Worm (Caenorhabditis elegans) whole organism, L1 larva: Measurements from ENCODE around the gene gcp-2.2.
A peak's percentile ranks its signal among the peaks of the same experiment; 100 is the strongest.

Experiments
- C04F5.9 ChIP-seq: sonication (generic microtip); optimal IDR thresholded peaks from 2 replicates; lab custom pipeline; 2016; ENCODE audit warnings: missing genetic modification characterization, missing compliant biosample characterization
- C34B4.2 ChIP-seq: sonication (generic microtip); optimal IDR thresholded peaks from 2 replicates; lab custom pipeline; 2017; ENCODE audit warnings: mild to moderate bottlenecking, missing genetic modification characterization, missing compliant biosample characterization
- F16B12.6 ChIP-seq: fragments of 150-350 bp; optimal IDR thresholded peaks from 2 replicates; lab custom pipeline; 2014; ENCODE audit warnings: missing biosample characterization, missing genetic modification characterization
- Y116A8C.19 ChIP-seq: sonication (generic microtip); optimal IDR thresholded peaks from 2 replicates; lab custom pipeline; 2016; ENCODE audit warnings: missing compliant biosample characterization, missing genetic modification characterization, borderline replicate concordance
- aly-2 ChIP-seq: fragments of 150-350 bp; optimal IDR thresholded peaks from 2 replicates; lab custom pipeline; 2014; ENCODE audit warnings: missing biosample characterization, missing genetic modification characterization
- blmp-1 ChIP-seq: fragments of 150-350 bp; optimal IDR thresholded peaks from 2 replicates; lab custom pipeline; 2014; ENCODE audit warnings: missing biosample characterization, missing genetic modification characterization
- ceh-82 ChIP-seq, 3 experiments: fragments of 150-350 bp in 1 of 3; sonication (generic microtip) in 2 of 3; optimal IDR thresholded peaks; 2 replicates each; lab custom pipeline; 2014 to 2017; ENCODE audit warnings: missing biosample characterization in 3 of 3, missing genetic modification characterization in 3 of 3
- ces-1 ChIP-seq: fragments of 150-350 bp; optimal IDR thresholded peaks from 2 replicates; lab custom pipeline; 2014; ENCODE audit warnings: missing biosample characterization, missing genetic modification reagents, missing genetic modification characterization
- dsc-1 ChIP-seq: sonication (generic microtip); optimal IDR thresholded peaks from 2 replicates; lab custom pipeline; 2016; ENCODE audit warnings: mild to moderate bottlenecking, missing genetic modification characterization, missing compliant biosample characterization
- efl-1 ChIP-seq, 4 experiments: fragments of 150-350 bp; optimal IDR thresholded peaks in 3 of 4; peaks in 1 of 4; 1 replicate in 1 of 4; 2 replicates in 3 of 4; lab custom pipeline; 2014; ENCODE audit warnings: missing biosample characterization in 2 of 4, missing genetic modification characterization in 2 of 4, missing genetic modification reagents in 2 of 4
- efl-3 ChIP-seq: fragments of 200-800 bp; sonication (Bioruptor generic); optimal IDR thresholded peaks from 2 replicates; lab custom pipeline; 2018; ENCODE audit warnings: mild to moderate bottlenecking, missing genetic modification characterization, missing compliant biosample characterization
- egl-13 ChIP-seq: sonication (generic microtip); optimal IDR thresholded peaks from 2 replicates; lab custom pipeline; 2016; ENCODE audit warnings: missing genotype, missing genetic modification reagents, missing genetic modification characterization, missing compliant biosample characterization
- egl-27 ChIP-seq, 2 experiments: fragments of 150-350 bp in 1 of 2; sonication (generic microtip); optimal IDR thresholded peaks; 3 replicates each; lab custom pipeline; 2017 to 2018; ENCODE audit warnings: missing biosample characterization in 2 of 2, missing genetic modification characterization in 2 of 2, missing genetic modification reagents in 2 of 2
- elt-2 ChIP-seq: sonication (generic microtip); optimal IDR thresholded peaks from 2 replicates; lab custom pipeline; 2016; ENCODE audit warnings: missing genetic modification characterization, mild to moderate bottlenecking, inconsistent platforms, missing compliant biosample characterization, missing genetic modification reagents
- fkh-4 ChIP-seq: sonication (generic microtip); optimal IDR thresholded peaks from 2 replicates; lab custom pipeline; 2016; ENCODE audit warnings: missing compliant biosample characterization, missing genetic modification characterization, borderline replicate concordance
- fkh-8 ChIP-seq: sonication (generic microtip); optimal IDR thresholded peaks from 2 replicates; lab custom pipeline; 2016; ENCODE audit warnings: mild to moderate bottlenecking, missing genetic modification characterization, missing compliant biosample characterization
- isw-1 ChIP-seq: fragments of 200-800 bp; sonication (Bioruptor generic); IDR thresholded peaks from 2 replicates; pipeline ENCODE4 v1.3.6; 2022; ENCODE audit warnings: missing genetic modification characterization, missing compliant biosample characterization
- lin-15B ChIP-seq: fragments of 150-350 bp; sonication (generic microtip); optimal IDR thresholded peaks from 3 replicates; lab custom pipeline; 2014; ENCODE audit warnings: missing biosample characterization, missing genetic modification characterization
- lin-35 ChIP-seq, 2 experiments: fragments of 150-350 bp; optimal IDR thresholded peaks; 2 replicates each; lab custom pipeline; 2014; ENCODE audit warnings: missing biosample characterization in 2 of 2, missing genetic modification characterization in 2 of 2, missing genetic modification reagents in 2 of 2
- lir-3 ChIP-seq: sonication (generic microtip); optimal IDR thresholded peaks from 2 replicates; lab custom pipeline; 2016; ENCODE audit warnings: mild to moderate bottlenecking, missing genetic modification characterization, moderate library complexity, missing compliant biosample characterization; ENCODE audit not compliant: poor library complexity
- mab-9 ChIP-seq: fragments of 200-800 bp; sonication (Bioruptor generic); IDR thresholded peaks from 2 replicates; pipeline ENCODE4 v1.3.6; 2022; ENCODE audit warnings: missing genetic modification reagents, missing genetic modification characterization, missing compliant biosample characterization
- mdl-1 ChIP-seq, 2 experiments: fragments of 150-350 bp; optimal IDR thresholded peaks; 2 replicates each; lab custom pipeline; 2014 to 2017; ENCODE audit warnings: missing biosample characterization in 2 of 2, missing genetic modification characterization in 2 of 2, inconsistent platforms in 1 of 2
- nhr-11 ChIP-seq: fragments of 150-350 bp; optimal IDR thresholded peaks from 2 replicates; lab custom pipeline; 2014; ENCODE audit warnings: missing biosample characterization, missing genetic modification characterization
- nhr-20 ChIP-seq: sonication (generic microtip); optimal IDR thresholded peaks from 2 replicates; lab custom pipeline; 2016; ENCODE audit warnings: mild to moderate bottlenecking, missing genetic modification characterization, missing compliant biosample characterization
- nhr-237 ChIP-seq: fragments of 150-350 bp; optimal IDR thresholded peaks from 2 replicates; lab custom pipeline; 2014; ENCODE audit warnings: missing biosample characterization, missing genetic modification characterization
- nhr-71 ChIP-seq: sonication (generic microtip); optimal IDR thresholded peaks from 2 replicates; lab custom pipeline; 2016; ENCODE audit warnings: mild to moderate bottlenecking, missing genetic modification characterization, moderate library complexity, missing compliant biosample characterization
- nhr-90 ChIP-seq: sonication (generic microtip); optimal IDR thresholded peaks from 2 replicates; lab custom pipeline; 2016; ENCODE audit warnings: mild to moderate bottlenecking, missing genetic modification characterization, missing compliant biosample characterization; ENCODE audit not compliant: poor library complexity
- skn-1 ChIP-seq: fragments of 150-350 bp; optimal IDR thresholded peaks from 2 replicates; lab custom pipeline; 2014; ENCODE audit warnings: missing biosample characterization, missing genetic modification characterization
- sox-4 ChIP-seq: sonication (generic microtip); optimal IDR thresholded peaks from 2 replicates; lab custom pipeline; 2016; ENCODE audit warnings: missing genetic modification characterization, missing compliant biosample characterization
- sptf-1 ChIP-seq: fragments of 150-350 bp; optimal IDR thresholded peaks from 2 replicates; lab custom pipeline; 2014; ENCODE audit warnings: missing biosample characterization, missing genetic modification characterization
- swsn-7 ChIP-seq: sonication (generic microtip); optimal IDR thresholded peaks from 2 replicates; lab custom pipeline; 2016; ENCODE audit warnings: missing genetic modification characterization, missing compliant biosample characterization
- unc-30 ChIP-seq: sonication (generic microtip); optimal IDR thresholded peaks from 2 replicates; lab custom pipeline; 2017; ENCODE audit warnings: missing biosample characterization, missing genetic modification characterization
- xbp-1 ChIP-seq: sonication (generic microtip); optimal IDR thresholded peaks from 2 replicates; lab custom pipeline; 2016; ENCODE audit warnings: missing genetic modification characterization, missing compliant biosample characterization
- ztf-4 ChIP-seq: fragments of 150-350 bp; optimal IDR thresholded peaks from 2 replicates; lab custom pipeline; 2014; ENCODE audit warnings: missing biosample characterization, missing genetic modification characterization

gcp-2.2 gene

ce11 chrX:11537240-11537764, at the start of gene gcp-2.2:
TSS of gene gcp-2.2 (plus strand) at chrX:11537714.
- TF ChIP-seq lir-3 (tag; lab: Kevin White, UChicago) (no peak), nhr-237 (no peak), lin-35 (GFP tag; optimal IDR thresholded peaks at IDR 0.05; lab: Kevin White, UChicago) (peak in 1 of 2 experiments; percentile 0), nhr-71 (tag; lab: Kevin White, UChicago) (peak; percentile 17), efl-1 (optimal IDR thresholded peaks at IDR 0.05; lab: Kevin White, UChicago) (no peak), efl-1 (GFP tag; optimal IDR thresholded peaks at IDR 0.05 in 1 of 2; lab: Kevin White, UChicago) (peak in 1 of 2 experiments; percentile 86), ceh-82 (tag; optimal IDR thresholded peaks at IDR 0.05; lab: Kevin White, UChicago) (no peak), nhr-11 (tag; lab: Kevin White, UChicago) (no peak), fkh-8 (tag; lab: Kevin White, UChicago) (no peak), mab-9 (no peak), unc-30 (tag; lab: Kevin White, UChicago) (no peak), egl-13 (tag; lab: Kevin White, UChicago) (no peak), nhr-20 (no peak), egl-27 (tag; optimal IDR thresholded peaks at IDR 0.05; lab: Kevin White, UChicago) (no peak), isw-1 (no peak), Y116A8C.19 (tag; lab: Kevin White, UChicago) (no peak), C04F5.9 (tag; lab: Kevin White, UChicago) (no peak), nhr-90 (tag; lab: Kevin White, UChicago) (peak; percentile 51), sox-4 (tag; lab: Kevin White, UChicago) (no peak)

DNA sequence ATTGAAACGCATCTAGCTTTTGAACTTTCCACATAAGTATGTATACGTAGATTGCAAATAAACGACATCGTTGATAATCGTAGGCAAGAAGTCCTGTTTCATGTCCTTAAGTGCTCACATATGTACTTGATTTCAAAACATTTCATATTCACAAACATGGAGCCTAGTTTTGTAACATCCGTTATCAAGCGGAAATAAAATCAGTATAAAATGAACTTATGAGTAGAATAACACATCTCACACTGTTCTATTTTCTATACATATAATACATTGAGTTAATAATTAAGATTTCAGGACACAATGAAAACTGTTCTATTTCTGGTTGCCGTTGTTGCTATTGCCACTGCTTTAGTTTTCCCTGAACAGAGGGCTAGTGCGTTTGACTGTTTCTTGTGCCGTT, 47.7 kb upstream of the gcp-2.2 start, which contains the start of gene spp-21:
Gene spp-21 (plus strand): TSS at position 301 of the 400 bp plus-strand sequence.
- no peak for TF ChIP-seq F16B12.6
- TF ChIP-seq aly-2 (tag; lab: Kevin White, UChicago): no peak
- TF ChIP-seq dsc-1 (tag; lab: Kevin White, UChicago): no peak
- no peak for TF ChIP-seq mdl-1 (tag; optimal IDR thresholded peaks at IDR 0.05; lab: Kevin White, UChicago)
- TF ChIP-seq C34B4.2 (tag; lab: Kevin White, UChicago): no peak

ce11 chrX:11491835-11492234, 45.7 kb upstream of the gcp-2.2 start:
- TF ChIP-seq sptf-1 (tag; lab: Kevin White, UChicago): no peak
- TF ChIP-seq swsn-7 (tag; lab: Kevin White, UChicago): no peak
- no peak for TF ChIP-seq xbp-1 (tag; lab: Kevin White, UChicago)
- no peak for TF ChIP-seq efl-3
- TF ChIP-seq blmp-1 (tag; lab: Kevin White, UChicago): no peak

DNA sequence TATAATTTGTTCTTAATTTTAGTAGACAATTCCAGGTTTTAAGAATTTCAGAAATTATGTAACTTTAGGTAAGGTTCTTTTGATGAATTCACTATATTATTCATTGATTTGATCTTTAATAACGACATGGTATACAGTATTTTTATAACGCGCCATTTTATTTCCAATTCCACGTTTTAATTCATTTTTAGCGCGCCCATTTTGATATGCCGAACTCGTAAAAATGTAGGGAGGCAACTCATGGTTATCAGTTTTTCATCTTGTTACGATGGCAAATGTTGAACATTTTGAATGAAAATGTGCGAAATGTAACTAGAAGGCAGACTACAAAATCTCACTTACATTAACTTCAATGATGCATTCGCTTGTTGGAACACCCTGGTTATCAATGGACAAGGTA, 38.6 kb upstream of the gcp-2.2 start:
- TF ChIP-seq skn-1 (tag; lab: Kevin White, UChicago) (no peak), elt-2 (tag; lab: Kevin White, UChicago) (peak; percentile 23), ztf-4 (tag; lab: Kevin White, UChicago) (no peak)

ce11 chrX:11499738-11500137, 37.8 kb upstream of the gcp-2.2 start, which contains the start of gene T25C12.3:
TSS of gene T25C12.3 (minus strand) at chrX:11499999.
- TF ChIP-seq elt-2 (tag; lab: Kevin White, UChicago) (peak; percentile 47), ces-1 (GFP tag; lab: Kevin White, UChicago) (no peak)
- TF ChIP-seq, all 84 proteins: peak for 1

DNA sequence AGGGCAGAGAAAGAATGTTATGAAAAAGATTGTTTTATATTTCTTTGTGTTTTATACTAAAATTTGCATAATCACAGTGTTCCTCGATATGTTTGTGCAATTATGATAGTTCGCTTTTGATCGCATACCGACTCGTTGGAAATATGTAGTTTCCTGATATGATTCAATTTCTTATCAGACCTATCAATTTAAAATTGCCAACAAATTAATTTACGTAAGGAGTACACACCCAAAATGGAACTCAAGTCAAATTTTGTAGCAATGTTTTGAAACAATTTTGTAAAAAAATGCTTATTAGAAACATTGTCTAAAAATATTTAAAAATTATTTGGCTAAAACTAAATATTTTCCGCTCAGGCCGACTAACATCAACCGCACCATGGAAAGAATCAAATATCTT, 36.9 kb upstream of the gcp-2.2 start:
- TF ChIP-seq nhr-90 (tag; lab: Kevin White, UChicago): no peak
- TF ChIP-seq lin-15B (tag; lab: Kevin White, UChicago): no peak
- no peak for TF ChIP-seq fkh-4
- peak; percentile 34 for TF ChIP-seq elt-2 (tag; lab: Kevin White, UChicago)
